Worm (Caenorhabditis elegans): ENCODE measurements around the gene nspd-2.
"Not testable (repeated sequence)": the region's sequence is repeated elsewhere in the genome, so short reads cannot be mapped to it uniquely, and the experiment has no call there.

nspd-2 gene

ce11 chrIV:9824480-9824879 is 19.4 kb upstream of the nspd-2 start, which contains the start of gene catp-6:
Gene catp-6 (minus strand): TSS chrIV:9824580.
- TF ChIP-seq W03F9.2 (tag; optimal IDR thresholded peaks at IDR 0.05) = no peak

- no peak for TF ChIP-seq him-1 (tag; optimal IDR thresholded peaks at IDR 0.05)
- TF ChIP-seq W03F9.2 (tag; optimal IDR thresholded peaks at IDR 0.05) = peak; percentile 48
These were observed 18.6 kb upstream of the nspd-2 start, which contains the start of gene mtr-4 for ce11 chrIV:9825196-9825744. Gene mtr-4 (plus strand): TSS chrIV:9825694.

- TF ChIP-seq W03F9.2 (tag; optimal IDR thresholded peaks at IDR 0.05) (no peak), dao-5 (tag; optimal IDR thresholded peaks at IDR 0.05) (no peak), him-1 (tag; optimal IDR thresholded peaks at IDR 0.05) (no peak)
These were observed 11.3 kb upstream of the nspd-2 start, which contains the start of gene kin-21 for ce11 chrIV:9832586-9832985. Gene kin-21 (plus strand): TSS chrIV:9832886.

ce11 chrIV:9833337-9833736 is 10.5 kb upstream of the nspd-2 start:
- no peak for TF ChIP-seq him-1 (tag; optimal IDR thresholded peaks at IDR 0.05)
- no peak for TF ChIP-seq W03F9.2 (tag; optimal IDR thresholded peaks at IDR 0.05)
- no peak for TF ChIP-seq dao-5 (tag; optimal IDR thresholded peaks at IDR 0.05)

ce11 chrIV:9836317-9836716 is 7.5 kb upstream of the nspd-2 start, which contains the start of gene msp-81:
Gene msp-81 (minus strand): TSS chrIV:9836417.
- TF ChIP-seq him-1 (tag; optimal IDR thresholded peaks at IDR 0.05) (no peak), W03F9.2 (tag; optimal IDR thresholded peaks at IDR 0.05) (no peak), dao-5 (tag; optimal IDR thresholded peaks at IDR 0.05) (no peak)

ce11 chrIV:9837349-9837748 is 6.5 kb upstream of the nspd-2 start, which contains the start of gene msp-10:
Gene msp-10 (plus strand): TSS chrIV:9837649.
- TF ChIP-seq dao-5, W03F9.2, him-1 (tag; optimal IDR thresholded peaks at IDR 0.05): not testable (repeated sequence)

- TF ChIP-seq dao-5 (tag; optimal IDR thresholded peaks at IDR 0.05) = no peak
- TF ChIP-seq him-1 (tag; optimal IDR thresholded peaks at IDR 0.05) = no peak
- TF ChIP-seq W03F9.2 (tag; optimal IDR thresholded peaks at IDR 0.05) = no peak
These were observed 2.8 kb upstream of the nspd-2 start, which contains the start of the genes kin-24 and msp-56 for ce11 chrIV:9840984-9841590. Gene kin-24 (minus strand): TSS chrIV:9841084. Gene msp-56 (plus strand): TSS chrIV:9841540.

- no peak for TF ChIP-seq W03F9.2 (tag; optimal IDR thresholded peaks at IDR 0.05)
- no peak for TF ChIP-seq him-1 (tag; optimal IDR thresholded peaks at IDR 0.05)
- no peak for TF ChIP-seq dao-5 (tag; optimal IDR thresholded peaks at IDR 0.05)
These were observed 1.8 kb upstream of the nspd-2 start, which contains the start of gene K07F5.17 for ce11 chrIV:9842071-9842470. Gene K07F5.17 (plus strand): TSS chrIV:9842371.

- no peak for TF ChIP-seq him-1 (tag; optimal IDR thresholded peaks at IDR 0.05)
- no peak for TF ChIP-seq W03F9.2 (tag; optimal IDR thresholded peaks at IDR 0.05)
- TF ChIP-seq dao-5 (tag; optimal IDR thresholded peaks at IDR 0.05) = no peak
These were observed 2.7 kb downstream of the nspd-2 start, which contains the start of gene K07F5.6 for ce11 chrIV:9846574-9846973. Gene K07F5.6 (minus strand): TSS chrIV:9846674.

- TF ChIP-seq W03F9.2 (tag; optimal IDR thresholded peaks at IDR 0.05) = no peak
- no peak for TF ChIP-seq him-1 (tag; optimal IDR thresholded peaks at IDR 0.05)
- no peak for TF ChIP-seq dao-5 (tag; optimal IDR thresholded peaks at IDR 0.05)
These were observed 4.2 kb downstream of the nspd-2 start, which contains the start of gene K07F5.7 for ce11 chrIV:9848075-9848474. Gene K07F5.7 (minus strand): TSS chrIV:9848175.

ce11 chrIV:9849624-9850023 is 5.8 kb downstream of the nspd-2 start, which contains the start of gene K07F5.8:
Gene K07F5.8 (minus strand): TSS chrIV:9849724.
- TF ChIP-seq W03F9.2 (tag; optimal IDR thresholded peaks at IDR 0.05) (no peak), dao-5 (tag; optimal IDR thresholded peaks at IDR 0.05) (no peak), him-1 (tag; optimal IDR thresholded peaks at IDR 0.05) (no peak)

ce11 chrIV:9850931-9851330 is 7.1 kb downstream of the nspd-2 start, which contains the start of gene ssp-10:
Gene ssp-10 (minus strand): TSS chrIV:9851031.
- no peak for TF ChIP-seq W03F9.2 (tag; optimal IDR thresholded peaks at IDR 0.05)
- no peak for TF ChIP-seq him-1 (tag; optimal IDR thresholded peaks at IDR 0.05)
- TF ChIP-seq dao-5 (tag; optimal IDR thresholded peaks at IDR 0.05) = no peak

- TF ChIP-seq him-1 (tag; optimal IDR thresholded peaks at IDR 0.05) (no peak), dao-5 (tag; optimal IDR thresholded peaks at IDR 0.05) (no peak), W03F9.2 (tag; optimal IDR thresholded peaks at IDR 0.05) (no peak)
These were observed 8.4 kb downstream of the nspd-2 start, which contains the start of gene ssq-1 for ce11 chrIV:9852250-9852649. Gene ssq-1 (plus strand): TSS chrIV:9852550.

ce11 chrIV:9852818-9853466 is 9.1 kb downstream of the nspd-2 start:
- TF ChIP-seq him-1 (tag; optimal IDR thresholded peaks at IDR 0.05) (no peak), W03F9.2 (tag; optimal IDR thresholded peaks at IDR 0.05) (no peak), dao-5 (tag; optimal IDR thresholded peaks at IDR 0.05) (no peak)

Data from whole organism, L4/young adult.